Worm (Caenorhabditis elegans) whole organism, L1 larva: Measurements from ENCODE around the gene F09E5.16.

Experiments
- fos-1 ChIP-seq: fragments of 150-350 bp; optimal IDR thresholded peaks from 2 replicates; lab custom pipeline; 2014; ENCODE audit warnings: missing biosample characterization, missing genetic modification characterization
- grh-1 ChIP-seq: fragments of 200-800 bp; sonication (Bioruptor generic); IDR thresholded peaks from 2 replicates; pipeline ENCODE4 v1.3.6; 2022; ENCODE audit warnings: missing genetic modification reagents, missing genetic modification characterization, missing compliant biosample characterization
- pqm-1 ChIP-seq: sonication (generic microtip); optimal IDR thresholded peaks from 3 replicates; lab custom pipeline; 2017; ENCODE audit warnings: missing biosample characterization, missing genetic modification characterization

DNA sequence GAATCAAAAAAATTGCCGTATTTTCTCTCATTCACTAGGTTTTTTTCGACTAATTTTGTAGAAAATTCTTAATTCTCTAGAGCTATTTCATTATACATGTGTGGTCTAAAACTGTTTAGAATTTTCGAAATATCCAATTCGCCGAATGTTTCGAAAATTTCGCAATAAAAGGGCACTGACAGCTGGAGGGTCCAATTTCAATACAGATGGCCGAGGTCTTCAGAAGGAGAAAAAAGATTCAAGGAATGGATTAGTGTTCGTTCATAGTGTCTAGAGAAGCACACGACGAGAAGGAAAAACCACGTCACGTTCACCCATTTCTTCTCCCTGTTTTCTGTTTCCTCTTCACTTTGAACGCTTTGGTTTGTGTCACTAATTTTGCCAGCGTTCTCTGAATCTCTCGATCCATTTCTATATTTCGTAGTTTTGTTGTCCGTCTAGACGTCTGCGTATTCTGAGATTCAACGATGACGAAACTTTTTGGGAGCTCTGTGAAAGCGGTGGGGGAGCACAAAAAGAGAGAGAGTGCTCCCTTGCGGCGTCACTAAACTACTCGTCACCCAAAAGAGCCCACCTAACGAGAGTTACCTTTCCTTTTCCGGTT, 39.4 kb downstream of the F09E5.16 start:
- TF ChIP-seq grh-1 (GFP tag; lab: Robert Waterston, UW) (no peak), fos-1 (tag; lab: Kevin White, UChicago) (peak; percentile 81), pqm-1 (tag; lab: Kevin White, UChicago) (no peak)
